Worm (Caenorhabditis elegans) whole organism, midembryonic: Measurements from ENCODE around the gene daz-1.

Experiments used
- T22C8.4 ChIP-seq: fragments of 200-800 bp; sonication (Bioruptor generic); IDR thresholded peaks from 2 replicates; pipeline ENCODE4 v1.3.6; 2022; ENCODE audit warnings: missing genetic modification characterization, missing compliant biosample characterization
- cog-1 ChIP-seq: sonication (generic microtip); optimal IDR thresholded peaks from 2 replicates; lab custom pipeline; 2016; ENCODE audit warnings: missing genetic modification characterization, missing compliant biosample characterization
- flt-1 ChIP-seq: fragments of 200-800 bp; sonication (Bioruptor generic); IDR thresholded peaks from 2 replicates; pipeline ENCODE4 v1.3.6; 2022; ENCODE audit warnings: missing genetic modification characterization, missing compliant biosample characterization
- klf-2 ChIP-seq: fragments of 200-800 bp; sonication (Bioruptor generic); conservative IDR thresholded peaks from 2 replicates; pipeline ENCODE4 v1.3.6; 2022; ENCODE audit warnings: missing genetic modification reagents, missing genetic modification characterization, missing compliant biosample characterization
- med-1 ChIP-seq: sonication (generic microtip); optimal IDR thresholded peaks from 2 replicates; lab custom pipeline; 2017; ENCODE audit warnings: missing genetic modification characterization, mild to moderate bottlenecking, missing compliant biosample characterization, antibody characterized with exemption, missing genetic modification reagents; ENCODE audit not compliant: insufficient read depth
- ref-1 ChIP-seq: fragments of 200-800 bp; sonication (Bioruptor generic); conservative IDR thresholded peaks from 2 replicates; pipeline ENCODE4 v1.3.6; 2022; ENCODE audit warnings: missing genetic modification reagents, missing genetic modification characterization, missing compliant biosample characterization
- tab-1 ChIP-seq: fragments of 200-800 bp; sonication (Bioruptor generic); IDR thresholded peaks from 2 replicates; pipeline ENCODE4 v1.3.6; 2022; ENCODE audit warnings: missing genetic modification characterization, missing compliant biosample characterization
- ztf-23 ChIP-seq: fragments of 200-800 bp; sonication (Bioruptor generic); IDR thresholded peaks from 2 replicates; pipeline ENCODE4 v1.3.6; 2022; ENCODE audit warnings: missing genetic modification reagents, missing genetic modification characterization, missing compliant biosample characterization
- ztf-29 ChIP-seq: fragments of 200-800 bp; sonication (Bioruptor generic); IDR thresholded peaks from 2 replicates; pipeline ENCODE4 v1.3.6; 2022; ENCODE audit warnings: missing genetic modification reagents, missing genetic modification characterization, missing compliant biosample characterization

The daz-1 gene

ce11 chrII:5455650-5456355 lies at the start of gene daz-1:
Gene daz-1 (plus strand): TSS chrII:5456305.
- TF ChIP-seq ztf-23 (GFP tag; lab: Robert Waterston, UW) (no peak), med-1 (GFP tag; lab: Kevin White, UChicago) (no peak), ref-1 (GFP tag; lab: Robert Waterston, UW) (no peak), flt-1 (no peak), cog-1 (tag; lab: Kevin White, UChicago) (no peak), T22C8.4 (GFP tag; lab: Robert Waterston, UW) (no peak), klf-2 (GFP tag; lab: Robert Waterston, UW) (no peak), ztf-29 (no peak), tab-1 (GFP tag; lab: Robert Waterston, UW) (no peak)

DNA sequence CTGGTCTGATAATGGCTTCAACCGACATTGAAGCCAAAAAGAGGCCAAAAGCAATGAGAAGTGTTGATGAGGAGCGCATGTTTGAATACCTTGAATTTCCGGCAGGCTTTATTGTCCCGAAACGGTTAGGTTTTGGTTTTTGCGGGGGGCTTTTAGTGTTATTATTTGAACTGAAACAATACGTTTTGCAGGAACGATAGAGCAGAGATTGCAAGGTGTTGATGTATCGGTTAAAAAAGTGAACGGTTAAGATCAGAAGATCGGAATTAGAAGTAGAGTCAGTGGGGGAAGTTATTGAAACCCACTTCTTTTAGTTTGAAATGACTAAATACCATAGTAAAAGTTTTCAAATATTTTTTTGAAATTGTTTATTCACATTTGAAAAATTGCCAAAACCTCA lies 48.6 kb upstream of the daz-1 start, which contains the start of gene clec-141:
TSS of gene clec-141 (minus strand) at position 101 of the 400 bp plus-strand sequence.
- TF ChIP-seq med-1 (GFP tag; lab: Kevin White, UChicago): no peak

DNA sequence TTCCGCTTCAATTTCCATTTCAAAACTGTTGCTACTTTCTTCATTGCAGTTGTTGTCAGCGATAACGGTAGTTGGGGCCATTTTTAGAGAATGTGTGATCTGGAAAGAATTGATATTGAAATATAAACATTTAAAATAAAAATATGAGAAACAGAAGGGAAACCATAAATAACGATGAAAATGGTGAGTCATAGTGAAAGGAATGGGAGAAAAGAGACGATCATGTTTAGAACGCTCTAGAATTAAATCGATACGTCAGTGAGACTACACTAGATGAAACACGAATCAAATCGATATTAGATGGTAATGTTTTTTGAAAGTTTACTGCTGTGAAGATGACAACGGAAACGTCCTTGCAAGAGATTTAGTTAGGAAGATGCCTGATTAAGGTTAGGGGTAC lies 47.2 kb upstream of the daz-1 start, which contains the start of the genes EEED8.12 and EEED8.4:
TSS of gene EEED8.12 (minus strand) at position 101 of the 400 bp plus-strand sequence.
TSS of gene EEED8.4 (plus strand) at position 396 of the 400 bp plus-strand sequence.
- TF ChIP-seq ztf-23 (GFP tag; lab: Robert Waterston, UW) (no peak), flt-1 (no peak), ztf-29 (no peak), T22C8.4 (GFP tag; lab: Robert Waterston, UW) (no peak), ref-1 (GFP tag; lab: Robert Waterston, UW) (no peak), cog-1 (tag; lab: Kevin White, UChicago) (no peak), tab-1 (GFP tag; lab: Robert Waterston, UW) (no peak), med-1 (GFP tag; lab: Kevin White, UChicago) (no peak), klf-2 (GFP tag; lab: Robert Waterston, UW) (no peak)

ce11 chrII:5412467-5412866 lies 43.6 kb upstream of the daz-1 start, which contains the start of the genes EEED8.13 and EEED8.18:
Gene EEED8.13 (minus strand): TSS chrII:5412567.
Gene EEED8.18 (minus strand): TSS chrII:5412610.
- TF ChIP-seq ztf-29 (no peak), klf-2 (GFP tag; lab: Robert Waterston, UW) (no peak), med-1 (GFP tag; lab: Kevin White, UChicago) (no peak), tab-1 (GFP tag; lab: Robert Waterston, UW) (no peak)

DNA sequence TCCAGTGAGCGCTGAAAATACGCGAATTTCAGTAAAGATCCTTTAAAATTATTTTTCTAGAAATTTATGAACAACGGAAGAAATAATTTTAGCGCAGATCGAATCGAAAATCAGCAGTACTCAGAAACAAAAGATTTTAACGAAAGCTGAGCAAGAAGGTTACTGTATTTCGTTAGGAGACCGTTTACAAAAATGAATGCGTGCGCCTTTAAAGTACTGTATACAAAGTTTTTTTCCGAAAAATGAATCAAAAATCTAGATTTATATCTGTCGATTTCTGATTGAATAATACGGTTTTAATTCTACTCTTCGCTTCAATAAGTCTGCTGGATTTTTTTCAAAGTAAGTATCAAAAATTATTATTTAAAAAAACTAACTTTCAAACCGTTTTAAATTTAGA lies 42.1 kb upstream of the daz-1 start, which contains the start of the genes EEED8.14 and EEED8.3:
TSS of gene EEED8.14 (minus strand) at position 13 of the 400 bp plus-strand sequence.
TSS of gene EEED8.3 (plus strand) at position 237 of the 400 bp plus-strand sequence.
- no peak for TF ChIP-seq flt-1
- TF ChIP-seq ref-1 (GFP tag; lab: Robert Waterston, UW): no peak
- TF ChIP-seq cog-1 (tag; lab: Kevin White, UChicago): no peak
- no peak for TF ChIP-seq tab-1 (GFP tag; lab: Robert Waterston, UW)
- TF ChIP-seq T22C8.4 (GFP tag; lab: Robert Waterston, UW): no peak
- no peak for TF ChIP-seq med-1 (GFP tag; lab: Kevin White, UChicago)
- TF ChIP-seq ztf-29: no peak
- no peak for TF ChIP-seq ztf-23 (GFP tag; lab: Robert Waterston, UW)
- TF ChIP-seq klf-2 (GFP tag; lab: Robert Waterston, UW): no peak

ce11 chrII:5416204-5416764 lies 39.8 kb upstream of the daz-1 start, which contains the start of gene EEED8.2:
Gene EEED8.2 (plus strand): TSS chrII:5416714.
- no peak for TF ChIP-seq med-1 (GFP tag; lab: Kevin White, UChicago)
- TF ChIP-seq klf-2 (GFP tag; lab: Robert Waterston, UW): no peak
- TF ChIP-seq T22C8.4 (GFP tag; lab: Robert Waterston, UW): no peak
- no peak for TF ChIP-seq ref-1 (GFP tag; lab: Robert Waterston, UW)
- peak; percentile 11 for TF ChIP-seq cog-1 (tag; lab: Kevin White, UChicago)

ce11 chrII:5417905-5418304 lies 38.2 kb upstream of the daz-1 start:
- TF ChIP-seq tab-1 (GFP tag; lab: Robert Waterston, UW) (no peak), med-1 (GFP tag; lab: Kevin White, UChicago) (no peak), klf-2 (GFP tag; lab: Robert Waterston, UW) (no peak), flt-1 (no peak), cog-1 (tag; lab: Kevin White, UChicago) (no peak), T22C8.4 (GFP tag; lab: Robert Waterston, UW) (no peak), ref-1 (GFP tag; lab: Robert Waterston, UW) (no peak), ztf-29 (no peak), ztf-23 (GFP tag; lab: Robert Waterston, UW) (no peak)

DNA sequence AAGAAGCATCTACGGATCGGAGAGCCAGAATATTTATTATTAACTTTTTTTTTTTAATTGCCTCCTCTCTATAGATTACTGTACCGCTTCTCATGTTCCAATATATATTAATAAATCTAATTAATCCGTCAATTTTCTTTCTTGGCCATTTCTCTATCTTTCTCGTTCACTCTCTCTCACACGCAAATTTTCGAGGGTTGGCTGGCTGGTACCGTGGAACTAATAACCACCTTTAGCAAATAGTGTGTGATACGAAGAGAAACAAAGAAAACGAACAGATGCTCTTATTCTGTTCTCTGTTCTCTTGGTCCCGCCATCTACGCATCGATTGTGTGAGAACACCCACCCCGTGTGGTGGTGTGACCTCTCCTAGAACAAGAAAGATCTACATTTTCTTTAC lies 37.8 kb upstream of the daz-1 start:
- TF ChIP-seq ztf-29 (no peak), med-1 (GFP tag; lab: Kevin White, UChicago) (no peak), cog-1 (tag; lab: Kevin White, UChicago) (no peak), flt-1 (0 out of 2 replicates have a peak, but pooled peaks have one; percentile 36), klf-2 (GFP tag; lab: Robert Waterston, UW) (no peak)

DNA sequence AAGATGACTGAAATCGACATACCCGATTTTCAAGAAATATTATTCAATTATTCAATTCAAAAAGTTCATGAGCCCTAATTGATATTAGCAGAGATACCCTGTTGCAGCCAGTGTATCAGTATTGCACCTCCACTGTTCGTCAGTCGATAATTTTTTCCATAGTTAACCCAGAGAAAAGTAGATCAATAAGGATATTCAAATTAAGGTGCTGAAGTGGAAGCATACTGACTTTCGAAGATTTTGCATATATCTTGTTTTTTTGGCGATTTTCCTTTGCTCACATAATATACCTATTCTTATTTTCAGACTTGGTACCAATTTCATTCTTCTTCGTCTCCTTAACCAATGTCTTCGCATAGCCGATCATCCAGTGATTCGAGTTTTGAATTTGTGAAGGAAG lies 37.2 kb upstream of the daz-1 start, which contains the start of gene EEED8.15:
TSS of gene EEED8.15 (plus strand) at position 301 of the 400 bp plus-strand sequence.
- no peak for TF ChIP-seq flt-1
- TF ChIP-seq ref-1 (GFP tag; lab: Robert Waterston, UW): no peak
- TF ChIP-seq tab-1 (GFP tag; lab: Robert Waterston, UW): no peak
- TF ChIP-seq klf-2 (GFP tag; lab: Robert Waterston, UW): no peak
- no peak for TF ChIP-seq med-1 (GFP tag; lab: Kevin White, UChicago)
- no peak for TF ChIP-seq cog-1 (tag; lab: Kevin White, UChicago)
- TF ChIP-seq ztf-23 (GFP tag; lab: Robert Waterston, UW): no peak
- no peak for TF ChIP-seq ztf-29
- no peak for TF ChIP-seq T22C8.4 (GFP tag; lab: Robert Waterston, UW)
